Worm (Caenorhabditis elegans): ENCODE results near the gene srg-23.

The srg-23 gene

ce11 chrII:3113934-3114333, 18.0 kb upstream of the srg-23 start, which contains the start of gene clec-123:
Gene clec-123, plus strand, starts transcription at chrII:3114234.
- TF ChIP-seq mml-1 (tag; optimal IDR thresholded peaks at IDR 0.05) (no peak), nhr-11 (tag; optimal IDR thresholded peaks at IDR 0.05) (no peak), nhr-12 (tag; optimal IDR thresholded peaks at IDR 0.05) (no peak), tbx-2 (tag; optimal IDR thresholded peaks at IDR 0.05) (no peak), nhr-43 (tag; optimal IDR thresholded peaks at IDR 0.05; ENCODE audit: poor library complexity, severe bottlenecking) (no peak), lsy-12 (tag; optimal IDR thresholded peaks at IDR 0.05) (no peak), jun-1 (tag; optimal IDR thresholded peaks at IDR 0.05) (no peak), ceh-82 (tag; optimal IDR thresholded peaks at IDR 0.05) (no peak), egl-5 (tag; optimal IDR thresholded peaks at IDR 0.05) (no peak), elt-2 (tag; optimal IDR thresholded peaks at IDR 0.05) (no peak), pha-4 (tag; optimal IDR thresholded peaks at IDR 0.05) (no peak), ama-1 (optimal IDR thresholded peaks at IDR 0.05) (no peak), hmg-11 (tag; optimal IDR thresholded peaks at IDR 0.05) (no peak), unc-39 (tag; optimal IDR thresholded peaks at IDR 0.05) (no peak), sea-2 (GFP tag; optimal IDR thresholded peaks at IDR 0.05) (no peak)

ce11 chrII:3113289-3113688, 17.3 kb upstream of the srg-23 start:
- TF ChIP-seq R02D3.7 (tag; optimal IDR thresholded peaks at IDR 0.05): no peak
- no peak for TF ChIP-seq nhr-12 (tag; optimal IDR thresholded peaks at IDR 0.05)
- TF ChIP-seq nhr-28 (tag; optimal IDR thresholded peaks at IDR 0.05): no peak
- no peak for TF ChIP-seq nhr-25 (tag; optimal IDR thresholded peaks at IDR 0.05)
- TF ChIP-seq fkh-10 (GFP tag; optimal IDR thresholded peaks at IDR 0.05): no peak
- peak; percentile 32 for TF ChIP-seq snpc-4 (tag; optimal IDR thresholded peaks at IDR 0.05)

ce11 chrII:3112313-3112712, 16.4 kb upstream of the srg-23 start, which contains the start of gene Y25C1A.2:
Gene Y25C1A.2, plus strand, starts transcription at chrII:3112613.
- TF ChIP-seq nhr-43 (tag; optimal IDR thresholded peaks at IDR 0.05; ENCODE audit: poor library complexity, severe bottlenecking) (no peak), lsy-12 (tag; optimal IDR thresholded peaks at IDR 0.05) (no peak), daf-12 (tag; optimal IDR thresholded peaks at IDR 0.05) (no peak), sea-2 (GFP tag; optimal IDR thresholded peaks at IDR 0.05) (no peak), nhr-76 (tag; optimal IDR thresholded peaks at IDR 0.05) (no peak), fkh-10 (GFP tag; optimal IDR thresholded peaks at IDR 0.05) (no peak), nhr-28 (tag; optimal IDR thresholded peaks at IDR 0.05) (no peak), nfya-1 (tag; optimal IDR thresholded peaks at IDR 0.05; ENCODE audit: insufficient read depth) (no peak), egl-5 (tag; optimal IDR thresholded peaks at IDR 0.05) (no peak), elt-2 (tag; optimal IDR thresholded peaks at IDR 0.05) (no peak), egl-27 (tag; optimal IDR thresholded peaks at IDR 0.05) (no peak), nhr-25 (tag; optimal IDR thresholded peaks at IDR 0.05) (no peak), skn-1 (tag; optimal IDR thresholded peaks at IDR 0.05) (no peak), unc-62 (GFP tag; optimal IDR thresholded peaks at IDR 0.05) (no peak)

- TF ChIP-seq nhr-11 (tag; optimal IDR thresholded peaks at IDR 0.05) (no peak), snpc-4 (tag; optimal IDR thresholded peaks at IDR 0.05) (no peak), ama-1 (optimal IDR thresholded peaks at IDR 0.05) (no peak), elt-2 (tag; optimal IDR thresholded peaks at IDR 0.05) (peak; percentile 1), daf-12 (tag; optimal IDR thresholded peaks at IDR 0.05) (no peak), jun-1 (tag; optimal IDR thresholded peaks at IDR 0.05) (no peak), lin-15B (tag; optimal IDR thresholded peaks at IDR 0.05) (no peak)
Measured at ce11 chrII:3111147-3111546, 15.2 kb upstream of the srg-23 start, which contains the start of gene Y25C1A.13. Gene Y25C1A.13, minus strand, starts transcription at chrII:3111247.

ce11 chrII:3110099-3110498, 14.1 kb upstream of the srg-23 start:
- TF ChIP-seq nhr-25 (tag; optimal IDR thresholded peaks at IDR 0.05): no peak
- no peak for TF ChIP-seq hmg-11 (tag; optimal IDR thresholded peaks at IDR 0.05)

DNA sequence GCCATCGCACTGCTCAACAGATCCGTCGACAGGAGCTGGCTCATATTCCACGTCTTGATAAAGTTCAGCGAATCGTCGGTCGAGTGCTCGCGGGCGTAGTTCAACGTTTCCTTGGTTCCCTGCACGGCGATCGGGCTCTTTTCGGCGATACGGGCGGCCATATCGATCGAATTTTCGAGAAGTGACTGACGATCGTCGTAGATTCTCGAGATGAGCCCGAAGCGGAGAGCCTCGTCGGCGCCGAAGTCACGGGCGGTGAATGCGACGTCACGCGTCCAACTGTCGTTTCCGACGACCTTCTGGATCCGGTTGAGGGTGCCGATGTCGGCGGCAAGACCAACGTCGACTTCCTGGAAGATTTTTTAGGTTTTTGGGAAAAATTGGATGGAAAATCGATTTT, 13.6 kb upstream of the srg-23 start:
- TF ChIP-seq eor-1 (tag; optimal IDR thresholded peaks at IDR 0.05) (no peak), lin-39 (tag; optimal IDR thresholded peaks at IDR 0.05) (no peak), daf-12 (tag; optimal IDR thresholded peaks at IDR 0.05) (no peak), pqm-1 (tag; optimal IDR thresholded peaks at IDR 0.05) (no peak), skn-1 (tag; optimal IDR thresholded peaks at IDR 0.05) (no peak), aly-2 (tag; optimal IDR thresholded peaks at IDR 0.05) (no peak), elt-2 (tag; optimal IDR thresholded peaks at IDR 0.05) (no peak), sea-2 (GFP tag; optimal IDR thresholded peaks at IDR 0.05) (no peak), hmg-11 (tag; optimal IDR thresholded peaks at IDR 0.05) (no peak), ztf-11 (tag; optimal IDR thresholded peaks at IDR 0.05) (no peak), ceh-16 (tag; optimal IDR thresholded peaks at IDR 0.05) (no peak), zag-1 (tag; optimal IDR thresholded peaks at IDR 0.05) (no peak), ztf-4 (tag; optimal IDR thresholded peaks at IDR 0.05) (no peak), ceh-82 (tag; optimal IDR thresholded peaks at IDR 0.05) (no peak), elt-3 (tag; optimal IDR thresholded peaks at IDR 0.05) (no peak), egl-5 (tag; optimal IDR thresholded peaks at IDR 0.05) (no peak), fkh-2 (tag; optimal IDR thresholded peaks at IDR 0.05) (no peak), nhr-25 (tag; optimal IDR thresholded peaks at IDR 0.05) (no peak), jun-1 (tag; optimal IDR thresholded peaks at IDR 0.05) (no peak), unc-62 (GFP tag; optimal IDR thresholded peaks at IDR 0.05) (no peak)

Measured in whole organism, L3 larva.